Fruit fly (Drosophila melanogaster) whole organism, embryonic: Measurements from ENCODE around the gene CG32280.
A peak's percentile ranks its signal among the peaks of the same experiment; 100 is the strongest.

Source experiments
- CG10366 ChIP-seq: fragments of 200-800 bp; sonication (Bioruptor generic); IDR thresholded peaks from 2 replicates; pipeline ENCODE4 v1.3.6; 2022; ENCODE audit warnings: missing biosample characterization, missing genetic modification characterization
- CG11723 ChIP-seq: fragments of 200-800 bp; sonication (Bioruptor generic); optimal IDR thresholded peaks from 2 replicates; lab custom pipeline; 2017; ENCODE audit warnings: missing biosample characterization, mild to moderate bottlenecking, missing genetic modification characterization
- CG12299 ChIP-seq: fragments of 200-800 bp; sonication (Bioruptor generic); optimal IDR thresholded peaks from 2 replicates; lab custom pipeline; 2018; ENCODE audit warnings: missing biosample characterization, mild to moderate bottlenecking, missing genetic modification characterization
- CG13287 ChIP-seq: fragments of 200-800 bp; sonication (Bioruptor generic); IDR thresholded peaks from 2 replicates; pipeline ENCODE4 v1.3.6; 2022; ENCODE audit warnings: missing biosample characterization, missing genetic modification characterization; ENCODE audit not compliant: partially characterized antibody
- CG13775 ChIP-seq: fragments of 200-800 bp; sonication (Bioruptor generic); optimal IDR thresholded peaks from 3 replicates; lab custom pipeline; 2017; ENCODE audit warnings: missing biosample characterization, mild to moderate bottlenecking, missing genetic modification characterization
- CG16813 ChIP-seq: fragments of 200-800 bp; sonication (Bioruptor generic); IDR thresholded peaks from 3 replicates; pipeline ENCODE4 v1.3.6; 2022; ENCODE audit warnings: missing biosample characterization, missing genetic modification characterization; ENCODE audit not compliant: partially characterized antibody
- CG2199 ChIP-seq: fragments of 200-800 bp; sonication (Bioruptor generic); IDR thresholded peaks from 3 replicates; pipeline ENCODE4 v1.3.6; 2022; ENCODE audit warnings: missing biosample characterization, missing genetic modification characterization
- CG32532 ChIP-seq: fragments of 200-800 bp; sonication (Bioruptor generic); IDR thresholded peaks from 2 replicates; pipeline ENCODE4 v1.3.6; 2022; ENCODE audit warnings: missing biosample characterization, missing genetic modification characterization
- CG34224 ChIP-seq: fragments of 200-800 bp; sonication (Bioruptor generic); IDR thresholded peaks from 3 replicates; pipeline ENCODE4 v1.3.6; 2022; ENCODE audit warnings: missing biosample characterization, missing genetic modification characterization; ENCODE audit not compliant: partially characterized antibody
- CG3838 ChIP-seq: fragments of 200-800 bp; sonication (Bioruptor generic); optimal IDR thresholded peaks from 3 replicates; lab custom pipeline; 2016; ENCODE audit warnings: missing biosample characterization, missing genetic modification characterization
- CG3995 ChIP-seq: fragments of 200-800 bp; sonication (Bioruptor generic); optimal IDR thresholded peaks from 3 replicates; lab custom pipeline; 2016; ENCODE audit warnings: missing biosample characterization, missing genetic modification characterization
- CG6689 ChIP-seq: fragments of 200-800 bp; sonication (Bioruptor generic); IDR thresholded peaks from 2 replicates; pipeline ENCODE4 v1.3.6; 2022; ENCODE audit warnings: missing biosample characterization, missing genetic modification characterization
- CG6791 ChIP-seq: fragments of 200-800 bp; sonication (Bioruptor generic); IDR thresholded peaks from 3 replicates; pipeline ENCODE4 v1.3.6; 2022; ENCODE audit warnings: missing biosample characterization, missing genetic modification characterization; ENCODE audit not compliant: partially characterized antibody
- CG7786 ChIP-seq: fragments of 200-800 bp; sonication (Bioruptor generic); optimal IDR thresholded peaks from 2 replicates; lab custom pipeline; 2016; ENCODE audit warnings: missing biosample characterization, missing genetic modification characterization
- CG8089 ChIP-seq: fragments of 200-800 bp; sonication (Bioruptor generic); optimal IDR thresholded peaks from 3 replicates; lab custom pipeline; 2016; ENCODE audit warnings: missing biosample characterization, missing genetic modification characterization
- CG8924 ChIP-seq: fragments of 200-800 bp; optimal IDR thresholded peaks from 3 replicates; lab custom pipeline; 2019; ENCODE audit warnings: missing biosample characterization, mild to moderate bottlenecking, missing genetic modification characterization, moderate library complexity
- Chrac-16 ChIP-seq: fragments of 200-800 bp; sonication (Bioruptor generic); optimal IDR thresholded peaks from 3 replicates; lab custom pipeline; 2016; ENCODE audit warnings: missing biosample characterization, missing genetic modification characterization
- CrebB ChIP-seq: fragments of 200-800 bp; sonication (Bioruptor generic); optimal IDR thresholded peaks from 3 replicates; lab custom pipeline; 2018; ENCODE audit warnings: missing biosample characterization, mild to moderate bottlenecking, missing genetic modification characterization
- D ChIP-seq, 2 experiments: fragments of 200-800 bp in 1 of 2; fragments of >200 bp in 1 of 2; sonication (Bioruptor generic) in 1 of 2; optimal IDR thresholded peaks; 2 replicates in 1 of 2; 3 replicates in 1 of 2; lab custom pipeline; 2017; ENCODE audit warnings: mild to moderate bottlenecking in 1 of 2, missing biosample characterization in 1 of 2, missing genetic modification characterization in 1 of 2, missing genetic modification reagents in 1 of 2
- Dp ChIP-seq: fragments of 200-800 bp; sonication (Bioruptor generic); optimal IDR thresholded peaks from 2 replicates; lab custom pipeline; 2018; ENCODE audit warnings: missing biosample characterization, mild to moderate bottlenecking, missing genetic modification characterization, moderate library complexity
- E2f1 ChIP-seq: fragments of 200-800 bp; sonication (Bioruptor generic); IDR thresholded peaks from 2 replicates; pipeline ENCODE4 v1.3.6; 2022; ENCODE audit warnings: missing biosample characterization, missing genetic modification characterization
- E2f2 ChIP-seq: fragments of 200-800 bp; sonication (Bioruptor generic); IDR thresholded peaks from 2 replicates; pipeline ENCODE4 v1.3.6; 2022; ENCODE audit warnings: missing biosample characterization, missing genetic modification characterization
- Gug ChIP-seq: fragments of 200-800 bp; sonication (Bioruptor generic); IDR thresholded peaks from 4 replicates; pipeline ENCODE4 v1.3.6; 2022; ENCODE audit warnings: missing biosample characterization, missing genetic modification characterization
- Med ChIP-seq: fragments of 200-800 bp; sonication (Bioruptor generic); peaks from one replicate; lab custom pipeline; 2016; ENCODE audit warnings: missing biosample characterization, missing genetic modification characterization, mild to moderate bottlenecking, inconsistent platforms, moderate library complexity
- Sry-δ ChIP-seq: fragments of 200-800 bp; sonication (Bioruptor generic); optimal IDR thresholded peaks from 2 replicates; lab custom pipeline; 2016; ENCODE audit warnings: missing biosample characterization, missing genetic modification characterization
- YL-1 ChIP-seq: fragments of 200-800 bp; sonication (Bioruptor generic); optimal IDR thresholded peaks from 3 replicates; lab custom pipeline; 2017; ENCODE audit warnings: missing biosample characterization, mild to moderate bottlenecking, missing genetic modification characterization
- bigmax ChIP-seq: fragments of 200-800 bp; sonication (Bioruptor generic); optimal IDR thresholded peaks from 2 replicates; lab custom pipeline; 2018; ENCODE audit warnings: missing biosample characterization, mild to moderate bottlenecking, missing genetic modification characterization
- cad ChIP-seq: fragments of >200 bp; optimal IDR thresholded peaks from 2 replicates; lab custom pipeline; 2017; ENCODE audit warnings: missing biosample characterization, missing genetic modification characterization
- chn ChIP-seq: fragments of 200-800 bp; sonication (Bioruptor generic); optimal IDR thresholded peaks from 2 replicates; lab custom pipeline; 2016; ENCODE audit warnings: missing biosample characterization, missing genetic modification characterization
- crol ChIP-seq: fragments of 200-800 bp; sonication (Bioruptor generic); IDR thresholded peaks from 2 replicates; pipeline ENCODE4 v1.3.6; 2022; ENCODE audit warnings: missing biosample characterization, missing genetic modification characterization
- dati ChIP-seq: fragments of 200-800 bp; sonication (Bioruptor generic); IDR thresholded peaks from 2 replicates; pipeline ENCODE4 v1.3.6; 2022; ENCODE audit warnings: missing biosample characterization, missing genetic modification characterization
- disco-r ChIP-seq: fragments of 200-800 bp; sonication (Bioruptor generic); optimal IDR thresholded peaks from 2 replicates; lab custom pipeline; 2016; ENCODE audit warnings: missing biosample characterization, missing genetic modification characterization
- fd64A ChIP-seq: fragments of 200-800 bp; sonication (Bioruptor generic); optimal IDR thresholded peaks from 3 replicates; lab custom pipeline; 2018; ENCODE audit warnings: missing biosample characterization, mild to moderate bottlenecking, missing genetic modification characterization
- ftz-f1 ChIP-seq: fragments of 200-800 bp; sonication (Bioruptor generic); optimal IDR thresholded peaks from 2 replicates; lab custom pipeline; 2016; ENCODE audit warnings: missing biosample characterization, missing genetic modification characterization
- gem ChIP-seq: fragments of 200-800 bp; sonication (Bioruptor generic); optimal IDR thresholded peaks from 2 replicates; lab custom pipeline; 2019; ENCODE audit warnings: missing biosample characterization, mild to moderate bottlenecking, missing genetic modification characterization, moderate library complexity
- hkb ChIP-seq, 2 experiments: fragments of 200-800 bp in 1 of 2; fragments of >200 bp in 1 of 2; sonication (Bioruptor generic) in 1 of 2; IDR thresholded peaks in 1 of 2; optimal IDR thresholded peaks in 1 of 2; 2 replicates each; pipeline versions ENCODE4 v1.3.6 to Lab custom; 2017 to 2022; ENCODE audit warnings: missing biosample characterization in 1 of 2, missing genetic modification characterization in 1 of 2
- lmd ChIP-seq: fragments of 200-800 bp; sonication (Bioruptor generic); IDR thresholded peaks from 2 replicates; pipeline ENCODE4 v1.3.6; 2022; ENCODE audit warnings: missing biosample characterization, missing genetic modification characterization
- oc ChIP-seq: fragments of 200-800 bp; sonication (Bioruptor generic); optimal IDR thresholded peaks from 2 replicates; lab custom pipeline; 2018; ENCODE audit warnings: missing biosample characterization, mild to moderate bottlenecking, missing genetic modification characterization, moderate library complexity
- psq ChIP-seq: fragments of 200-800 bp; sonication (Bioruptor generic); optimal IDR thresholded peaks from 2 replicates; lab custom pipeline; 2017; ENCODE audit warnings: missing biosample characterization, missing genetic modification characterization
- tgo ChIP-seq: fragments of 200-800 bp; sonication (Bioruptor generic); IDR thresholded peaks from 3 replicates; pipeline ENCODE4 v1.3.6; 2022; ENCODE audit warnings: missing biosample characterization, missing genetic modification characterization
- twi ChIP-seq: fragments of 200-800 bp; optimal IDR thresholded peaks from 2 replicates; lab custom pipeline; 2019; ENCODE audit warnings: missing biosample characterization, mild to moderate bottlenecking, missing genetic modification characterization, moderate library complexity
- z ChIP-seq: fragments of 200-800 bp; sonication (Bioruptor generic); IDR thresholded peaks from 3 replicates; pipeline ENCODE4 v1.3.6; 2022; ENCODE audit warnings: missing biosample characterization, missing genetic modification characterization

CG32280 gene

DNA sequence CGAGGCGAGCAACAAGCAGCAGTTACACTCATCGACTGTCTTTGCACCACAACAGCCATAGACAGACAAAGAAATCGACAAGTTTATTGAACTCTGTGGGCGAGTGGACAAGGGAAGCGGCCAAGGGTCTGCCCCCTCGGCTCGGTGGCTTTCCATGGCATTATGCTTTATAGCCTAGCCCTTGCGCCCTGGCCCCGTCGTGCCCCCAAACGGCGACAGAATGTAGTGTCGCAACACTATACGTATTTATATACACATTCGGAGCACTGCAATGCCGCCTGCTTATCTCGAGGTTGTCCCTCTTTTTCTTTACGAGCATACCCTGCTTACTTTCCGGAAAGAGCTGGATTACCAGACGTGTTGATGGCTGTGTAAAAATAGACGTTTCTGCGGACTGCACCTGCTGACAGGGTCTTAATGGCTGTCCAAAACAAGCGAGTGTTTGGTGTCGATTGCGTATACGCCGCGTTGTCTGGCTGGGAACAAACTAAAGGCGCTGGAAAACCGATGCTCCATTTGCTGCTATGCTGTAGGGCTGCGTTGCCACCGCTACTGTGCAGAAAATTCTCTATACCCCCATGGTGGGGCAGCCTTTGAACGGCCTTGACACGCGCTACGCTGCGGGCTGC is 42.2 kb upstream of the CG32280 start (continued):
- TF ChIP-seq twi (tag; lab: Kevin White, UChicago), result no peak
- peak; percentile 54 for TF ChIP-seq gem (tag; lab: Kevin White, UChicago)
- TF ChIP-seq oc (tag; lab: Kevin White, UChicago), result no peak
- TF ChIP-seq Gug (GFP tag; lab: Robert Waterston, UW), result no peak
- no peak for TF ChIP-seq CG34224 (GFP tag; lab: Robert Waterston, UW)
- no peak for TF ChIP-seq Dp (GFP tag; lab: Kevin White, UChicago)
- no peak for TF ChIP-seq E2f1 (GFP tag; lab: Robert Waterston, UW)
- no peak for TF ChIP-seq CrebB (tag; lab: Kevin White, UChicago)
- no peak for TF ChIP-seq Sry-δ (GFP tag; lab: Kevin White, UChicago)
- no peak for TF ChIP-seq YL-1 (GFP tag; lab: Kevin White, UChicago)
- TF ChIP-seq bigmax (GFP tag; lab: Kevin White, UChicago), result no peak
- no peak for TF ChIP-seq disco-r (GFP tag; lab: Kevin White, UChicago)
- TF ChIP-seq CG6791, result no peak
- no peak for TF ChIP-seq CG3995 (GFP tag; lab: Kevin White, UChicago)
- no peak for TF ChIP-seq psq (GFP tag; lab: Kevin White, UChicago)
- TF ChIP-seq CG13775 (GFP tag; lab: Kevin White, UChicago), result no peak
- TF ChIP-seq Med, result peak; percentile 74
- no peak for TF ChIP-seq CG12299 (tag; lab: Kevin White, UChicago)
- no peak for TF ChIP-seq E2f2 (GFP tag; lab: Robert Waterston, UW)
- 0 out of 3 replicates have a peak, but pooled peaks have one; percentile 12 for TF ChIP-seq z (GFP tag; lab: Robert Waterston, UW)
- no peak for TF ChIP-seq Chrac-16 (GFP tag; lab: Kevin White, UChicago)
- TF ChIP-seq CG2199 (GFP tag; lab: Robert Waterston, UW), result 0 out of 3 replicates have a peak, but pooled peaks have one; percentile 26
- no peak for TF ChIP-seq D (optimal IDR thresholded peaks at IDR 0.05; lab: Kevin White, UChicago)
- TF ChIP-seq D (GFP tag; optimal IDR thresholded peaks at IDR 0.05; lab: Kevin White, UChicago), result no peak
- no peak for TF ChIP-seq CG16813 (GFP tag; lab: Robert Waterston, UW)
- no peak for TF ChIP-seq CG3838 (GFP tag; lab: Kevin White, UChicago)
- no peak; the same call in 2 of the 3 replicates for TF ChIP-seq tgo
- TF ChIP-seq CG10366 (GFP tag; lab: Robert Waterston, UW), result no peak
- no peak for TF ChIP-seq CG13287 (GFP tag; lab: Robert Waterston, UW)
- no peak for TF ChIP-seq chn (GFP tag; lab: Kevin White, UChicago)
- no peak for TF ChIP-seq dati
- TF ChIP-seq CG6689 (GFP tag; lab: Robert Waterston, UW), result no peak
- no peak for TF ChIP-seq cad (GFP tag; lab: Kevin White, UChicago)
- no peak for TF ChIP-seq CG8089
- TF ChIP-seq lmd (GFP tag; lab: Robert Waterston, UW), result no peak
- TF ChIP-seq CG8924 (tag; lab: Kevin White, UChicago), result no peak
- no peak for TF ChIP-seq CG7786 (GFP tag; lab: Kevin White, UChicago)
- no peak for TF ChIP-seq CG32532 (GFP tag; lab: Robert Waterston, UW)
- TF ChIP-seq crol (GFP tag; lab: Robert Waterston, UW), result peak; percentile 94
- peak; percentile 79 for TF ChIP-seq ftz-f1 (GFP tag; lab: Kevin White, UChicago)
- TF ChIP-seq hkb (optimal IDR thresholded peaks at IDR 0.05; lab: Kevin White, UChicago), result no peak
- 0 out of 2 replicates have a peak, but pooled peaks have one; percentile 18 for TF ChIP-seq hkb (GFP tag; IDR thresholded peaks at IDR 0.05; lab: Robert Waterston, UW)
- TF ChIP-seq CG11723, result no peak
- peak; percentile 32 for TF ChIP-seq fd64A (GFP tag; lab: Kevin White, UChicago)
